Fruit fly (Drosophila melanogaster): ENCODE measurements around the gene CG32772.

dm6 chrX:4939788-4940441 lies 31.0 kb downstream of the CG32772 start:
- TF ChIP-seq brk (GFP tag; optimal IDR thresholded peaks at IDR 0.05) (peak; percentile 73), Abd-B (GFP tag; optimal IDR thresholded peaks at IDR 0.05) (no peak), HLH106 (tag; optimal IDR thresholded peaks at IDR 0.05) (peak; percentile 88), sage (GFP tag; optimal IDR thresholded peaks at IDR 0.05) (peak; percentile 67), Hr78 (GFP tag; optimal IDR thresholded peaks at IDR 0.05) (no peak), pan (optimal IDR thresholded peaks at IDR 0.05) (no peak), GATAd (GFP tag; optimal IDR thresholded peaks at IDR 0.05) (peak; percentile 42), Dfd (GFP tag; optimal IDR thresholded peaks at IDR 0.05) (no peak), psq (GFP tag; optimal IDR thresholded peaks at IDR 0.05) (peak; percentile 62), Jra (GFP tag; optimal IDR thresholded peaks at IDR 0.05) (peak; percentile 77), Sp1 (GFP tag; optimal IDR thresholded peaks at IDR 0.05) (peak; percentile 82), br (GFP tag; optimal IDR thresholded peaks at IDR 0.05) (peak; percentile 86), h (GFP tag; optimal IDR thresholded peaks at IDR 0.05) (peak; percentile 88), woc (GFP tag; optimal IDR thresholded peaks at IDR 0.05) (peak; percentile 77)

Measured in whole organism, wandering third instar larva.